Fruit fly (Drosophila melanogaster): Measurements from ENCODE around the gene CG46448.

CG46448 gene

dm6 chr2L:2357228-2357656 is 34.2 kb upstream of the CG46448 start, which contains the start of gene CG9967 (continued):
- peak; percentile 58 for TF ChIP-seq sens-2 (GFP tag; IDR thresholded peaks at IDR 0.05)
- TF ChIP-seq repo (GFP tag; optimal IDR thresholded peaks at IDR 0.05): no peak
- no peak for TF ChIP-seq C15 (GFP tag; IDR thresholded peaks at IDR 0.05)
- no peak for TF ChIP-seq ara (GFP tag; IDR thresholded peaks at IDR 0.05)
- no peak for TF ChIP-seq CG15696 (tag; optimal IDR thresholded peaks at IDR 0.05)
- TF ChIP-seq Neu2 (GFP tag; optimal IDR thresholded peaks at IDR 0.05; ENCODE audit: borderline replicate concordance): no peak
- TF ChIP-seq Sox100B (GFP tag; optimal IDR thresholded peaks at IDR 0.05): no peak
- TF ChIP-seq Meics (GFP tag; optimal IDR thresholded peaks at IDR 0.05): no peak
- no peak for TF ChIP-seq CG15073 (GFP tag; optimal IDR thresholded peaks at IDR 0.05)
- TF ChIP-seq wor (GFP tag; IDR thresholded peaks at IDR 0.05): no peak
- no peak for TF ChIP-seq gcm (GFP tag; optimal IDR thresholded peaks at IDR 0.05)
- TF ChIP-seq CG30431 (GFP tag; optimal IDR thresholded peaks at IDR 0.05): no peak
- no peak for TF ChIP-seq CG4854 (GFP tag; optimal IDR thresholded peaks at IDR 0.05)
- TF ChIP-seq CG10274 (GFP tag; optimal IDR thresholded peaks at IDR 0.05): no peak
- no peak for TF ChIP-seq CG31441 (GFP tag; IDR thresholded peaks at IDR 0.05)
- no peak for TF ChIP-seq slbo (GFP tag; IDR thresholded peaks at IDR 0.05)
- no peak for TF ChIP-seq CG6272 (GFP tag; IDR thresholded peaks at IDR 0.05)
- TF ChIP-seq CG5180 (GFP tag; optimal IDR thresholded peaks at IDR 0.05): no peak
- TF ChIP-seq CG1602 (GFP tag; optimal IDR thresholded peaks at IDR 0.05): no peak
- no peak for TF ChIP-seq CG5953 (GFP tag; IDR thresholded peaks at IDR 0.05)
- TF ChIP-seq Dek (tag; optimal IDR thresholded peaks at IDR 0.05): no peak
- TF ChIP-seq Dp (GFP tag; optimal IDR thresholded peaks at IDR 0.05): peak; percentile 86
- TF ChIP-seq Ada2b (GFP tag; IDR thresholded peaks at IDR 0.05): no peak
- TF ChIP-seq Poxn (GFP tag; IDR thresholded peaks at IDR 0.05): no peak
- no peak for TF ChIP-seq chinmo (GFP tag; IDR thresholded peaks at IDR 0.05; ENCODE audit: partially characterized antibody)
- TF ChIP-seq bbx (GFP tag; IDR thresholded peaks at IDR 0.05; ENCODE audit: partially characterized antibody): 0 out of 2 replicates have a peak, but pooled peaks have one; percentile 21
- peak; percentile 48; the same call in 1 of the 3 replicates for TF ChIP-seq CG34224 (GFP tag; IDR thresholded peaks at IDR 0.05; ENCODE audit: partially characterized antibody)
- no peak for TF ChIP-seq Oaz (GFP tag; IDR thresholded peaks at IDR 0.05)
- no peak for TF ChIP-seq odd (GFP tag; optimal IDR thresholded peaks at IDR 0.05)
- no peak for TF ChIP-seq CG2129 (GFP tag; IDR thresholded peaks at IDR 0.05; ENCODE audit: partially characterized antibody)
- TF ChIP-seq p53 (GFP tag; optimal IDR thresholded peaks at IDR 0.05): no peak
- no peak for TF ChIP-seq CG8478 (optimal IDR thresholded peaks at IDR 0.05)
- no peak for TF ChIP-seq CG8944 (GFP tag; optimal IDR thresholded peaks at IDR 0.05)
- TF ChIP-seq CG32532 (GFP tag; IDR thresholded peaks at IDR 0.05): no peak
- TF ChIP-seq CG6683 (GFP tag; optimal IDR thresholded peaks at IDR 0.05): no peak
- no peak for TF ChIP-seq Mes4 (GFP tag; optimal IDR thresholded peaks at IDR 0.05)
- TF ChIP-seq Hmr (GFP tag; optimal IDR thresholded peaks at IDR 0.05): no peak
- no peak for TF ChIP-seq sc (optimal IDR thresholded peaks at IDR 0.05)
- TF ChIP-seq sc (GFP tag; optimal IDR thresholded peaks at IDR 0.05): no peak
- TF ChIP-seq jumu (GFP tag; optimal IDR thresholded peaks at IDR 0.05): no peak
- TF ChIP-seq zen2 (GFP tag; IDR thresholded peaks at IDR 0.05; ENCODE audit: partially characterized antibody): no peak; the same call in 2 of the 3 replicates
- no peak for TF ChIP-seq disco-r (GFP tag; optimal IDR thresholded peaks at IDR 0.05)
- peak; percentile 9 for TF ChIP-seq zen (tag; optimal IDR thresholded peaks at IDR 0.05)
- no peak for TF ChIP-seq HLH54F (GFP tag; optimal IDR thresholded peaks at IDR 0.05)
- TF ChIP-seq Tbp (GFP tag; optimal IDR thresholded peaks at IDR 0.05): no peak
- no peak for TF ChIP-seq CG18599 (GFP tag; optimal IDR thresholded peaks at IDR 0.05)
- TF ChIP-seq CG14050 (GFP tag; IDR thresholded peaks at IDR 0.05): no peak
- TF ChIP-seq Nf-YC (tag; optimal IDR thresholded peaks at IDR 0.05): peak; percentile 46
- TF ChIP-seq CG2116 (GFP tag; optimal IDR thresholded peaks at IDR 0.05): peak; percentile 50
- TF ChIP-seq cg (GFP tag; optimal IDR thresholded peaks at IDR 0.05): no peak
- no peak for TF ChIP-seq Ssrp (tag; optimal IDR thresholded peaks at IDR 0.05)
- no peak for TF ChIP-seq Hand (GFP tag; optimal IDR thresholded peaks at IDR 0.05)

Data from whole organism, embryonic.